Worm (Caenorhabditis elegans): ENCODE results near the gene F55H2.5.
A peak's percentile ranks its signal among the peaks of the same experiment; 100 is the strongest.

Gene F55H2.5

DNA sequence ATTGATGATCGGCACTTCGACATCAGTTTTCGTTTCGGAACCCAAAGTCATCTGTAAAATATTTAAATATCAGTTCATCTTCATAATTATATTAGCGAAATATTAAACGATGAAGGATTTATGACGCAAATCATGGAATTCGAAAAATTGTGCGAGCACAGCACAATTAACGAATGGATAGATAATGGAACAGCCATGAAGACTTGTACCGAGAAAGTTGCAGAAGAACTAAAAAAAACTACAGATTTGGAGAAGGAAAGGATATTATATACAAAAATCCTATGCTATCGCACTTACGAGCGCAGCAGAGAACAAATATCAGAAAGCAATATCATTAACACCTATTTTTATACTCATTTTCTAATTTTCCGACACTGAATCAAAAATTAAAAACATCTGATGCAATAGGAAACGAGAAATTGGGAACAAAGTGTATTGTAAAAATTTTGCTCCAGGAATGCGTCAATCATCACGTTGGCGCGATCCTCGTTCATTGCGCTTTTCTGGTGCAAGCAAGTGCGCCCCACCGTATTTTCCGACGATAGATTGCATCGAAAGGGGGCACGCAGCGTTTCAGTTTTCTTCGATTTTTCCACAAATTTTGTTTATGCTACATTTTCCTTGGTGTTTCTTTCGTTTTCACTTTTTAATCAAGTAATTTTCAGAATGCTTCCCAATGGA, 10.3 kb downstream of the F55H2.5 start, which contains the start of the genes clu-1 and prp-40 (continued):
- no peak for TF ChIP-seq attf-6 (GFP tag; IDR thresholded peaks at IDR 0.05)
- TF ChIP-seq B0261.1 (tag; optimal IDR thresholded peaks at IDR 0.05): no peak
- TF ChIP-seq nhr-120 (GFP tag; IDR thresholded peaks at IDR 0.05): no peak
- no peak for TF ChIP-seq F57A8.1 (GFP tag; optimal IDR thresholded peaks at IDR 0.05)
- TF ChIP-seq aptf-3 (GFP tag; IDR thresholded peaks at IDR 0.05): no peak
- no peak; the same call in 1 of the 2 replicates for TF ChIP-seq lir-1 (GFP tag; conservative IDR thresholded peaks at IDR 0.05)
- no peak for TF ChIP-seq F22D6.2 (tag; optimal IDR thresholded peaks at IDR 0.05)
- peak; percentile 75 for TF ChIP-seq hmg-1.2 (GFP tag; IDR thresholded peaks at IDR 0.05)
- TF ChIP-seq die-1 (tag; optimal IDR thresholded peaks at IDR 0.05): no peak
- peak; percentile 79 for TF ChIP-seq madf-6 (GFP tag; IDR thresholded peaks at IDR 0.05)
- TF ChIP-seq rec-8 (tag; optimal IDR thresholded peaks at IDR 0.05): no peak
- no peak for TF ChIP-seq mes-4 (tag; optimal IDR thresholded peaks at IDR 0.05)
- TF ChIP-seq T26A5.8 (tag; optimal IDR thresholded peaks at IDR 0.05): no peak
- no peak for TF ChIP-seq ets-4 (GFP tag; optimal IDR thresholded peaks at IDR 0.05)
- peak; percentile 40 for TF ChIP-seq ztf-26 (tag; optimal IDR thresholded peaks at IDR 0.05)
- TF ChIP-seq ekl-4 (GFP tag; IDR thresholded peaks at IDR 0.05): peak; percentile 85
- TF ChIP-seq ztf-18 (tag; optimal IDR thresholded peaks at IDR 0.05): peak; percentile 98
- no peak for TF ChIP-seq egrh-3 (GFP tag; IDR thresholded peaks at IDR 0.05)
- TF ChIP-seq K11D2.4 (GFP tag; IDR thresholded peaks at IDR 0.05): no peak
- peak; percentile 32 for TF ChIP-seq F49E8.2 (tag; optimal IDR thresholded peaks at IDR 0.05; ENCODE audit: insufficient read depth)
- TF ChIP-seq B0019.2 (GFP tag; conservative IDR thresholded peaks at IDR 0.05): 0 out of 2 replicates have a peak, but pooled peaks have one; percentile 33
- TF ChIP-seq bed-1 (GFP tag; IDR thresholded peaks at IDR 0.05): no peak
- peak; percentile 54; the same call in 1 of the 2 replicates for TF ChIP-seq C06A6.2 (GFP tag; conservative IDR thresholded peaks at IDR 0.05)
- no peak for TF ChIP-seq cebp-2 (GFP tag; IDR thresholded peaks at IDR 0.05)
- no peak for TF ChIP-seq aptf-2 (GFP tag; conservative IDR thresholded peaks at IDR 0.05)
- TF ChIP-seq hlh-26 (GFP tag; conservative IDR thresholded peaks at IDR 0.05): no peak
- TF ChIP-seq F33H1.4 (GFP tag; IDR thresholded peaks at IDR 0.05): peak; percentile 70
- TF ChIP-seq bed-2 (GFP tag; IDR thresholded peaks at IDR 0.05): no peak
- no peak for TF ChIP-seq Y95B8A.8 (GFP tag; IDR thresholded peaks at IDR 0.05)
- peak; percentile 39 for TF ChIP-seq unc-130 (GFP tag; optimal IDR thresholded peaks at IDR 0.05)
- TF ChIP-seq gei-17 (GFP tag; optimal IDR thresholded peaks at IDR 0.05): peak; percentile 37
- TF ChIP-seq madf-3 (GFP tag; IDR thresholded peaks at IDR 0.05): no peak
- peak; percentile 64; the same call in 1 of the 2 replicates for TF ChIP-seq hmg-20 (GFP tag; IDR thresholded peaks at IDR 0.05)
- TF ChIP-seq D2030.7 (GFP tag; IDR thresholded peaks at IDR 0.05): peak; percentile 79
- no peak for TF ChIP-seq chd-7 (tag; optimal IDR thresholded peaks at IDR 0.05)
- TF ChIP-seq attf-3 (GFP tag; conservative IDR thresholded peaks at IDR 0.05): peak; percentile 56; the same call in 1 of the 2 replicates
- no peak for TF ChIP-seq cebp-1 (GFP tag; IDR thresholded peaks at IDR 0.05)
- peak; percentile 78 for TF ChIP-seq cebp-1 (tag; optimal IDR thresholded peaks at IDR 0.05)
- peak; percentile 85 for TF ChIP-seq ceh-27 (GFP tag; optimal IDR thresholded peaks at IDR 0.05)
- no peak for TF ChIP-seq Y53F4B.3 (GFP tag; IDR thresholded peaks at IDR 0.05)
- TF ChIP-seq madf-8 (GFP tag; conservative IDR thresholded peaks at IDR 0.05): peak; percentile 45
- no peak for TF ChIP-seq nhr-179 (tag; optimal IDR thresholded peaks at IDR 0.05)
- no peak for TF ChIP-seq ama-1 (optimal IDR thresholded peaks at IDR 0.05)
- TF ChIP-seq ama-1 (GFP tag; optimal IDR thresholded peaks at IDR 0.05): no peak
- TF ChIP-seq somi-1 (GFP tag; optimal IDR thresholded peaks at IDR 0.05): no peak
- peak; percentile 80; the same call in 1 of the 2 replicates for TF ChIP-seq Y53G8AR.9 (GFP tag; conservative IDR thresholded peaks at IDR 0.05)
- TF ChIP-seq ZK185.1 (tag; optimal IDR thresholded peaks at IDR 0.05; ENCODE audit: poor library complexity, severe bottlenecking): peak; percentile 69
- TF ChIP-seq snpc-1.3 (tag; optimal IDR thresholded peaks at IDR 0.05; ENCODE audit: insufficient read depth): peak; percentile 76

Data from whole organism, young adult.